Worm (Caenorhabditis elegans) whole organism, midembryonic: Measurements from ENCODE around the gene gop-3.

Experiments
- T22C8.4 ChIP-seq: fragments of 200-800 bp; sonication (Bioruptor generic); IDR thresholded peaks from 2 replicates; pipeline ENCODE4 v1.3.6; 2022; ENCODE audit warnings: missing genetic modification characterization, missing compliant biosample characterization
- cog-1 ChIP-seq: sonication (generic microtip); optimal IDR thresholded peaks from 2 replicates; lab custom pipeline; 2016; ENCODE audit warnings: missing genetic modification characterization, missing compliant biosample characterization
- flt-1 ChIP-seq: fragments of 200-800 bp; sonication (Bioruptor generic); IDR thresholded peaks from 2 replicates; pipeline ENCODE4 v1.3.6; 2022; ENCODE audit warnings: missing genetic modification characterization, missing compliant biosample characterization
- klf-2 ChIP-seq: fragments of 200-800 bp; sonication (Bioruptor generic); conservative IDR thresholded peaks from 2 replicates; pipeline ENCODE4 v1.3.6; 2022; ENCODE audit warnings: missing genetic modification reagents, missing genetic modification characterization, missing compliant biosample characterization
- med-1 ChIP-seq: sonication (generic microtip); optimal IDR thresholded peaks from 2 replicates; lab custom pipeline; 2017; ENCODE audit warnings: missing genetic modification characterization, mild to moderate bottlenecking, missing compliant biosample characterization, antibody characterized with exemption, missing genetic modification reagents; ENCODE audit not compliant: insufficient read depth
- ref-1 ChIP-seq: fragments of 200-800 bp; sonication (Bioruptor generic); conservative IDR thresholded peaks from 2 replicates; pipeline ENCODE4 v1.3.6; 2022; ENCODE audit warnings: missing genetic modification reagents, missing genetic modification characterization, missing compliant biosample characterization
- tab-1 ChIP-seq: fragments of 200-800 bp; sonication (Bioruptor generic); IDR thresholded peaks from 2 replicates; pipeline ENCODE4 v1.3.6; 2022; ENCODE audit warnings: missing genetic modification characterization, missing compliant biosample characterization
- ztf-23 ChIP-seq: fragments of 200-800 bp; sonication (Bioruptor generic); IDR thresholded peaks from 2 replicates; pipeline ENCODE4 v1.3.6; 2022; ENCODE audit warnings: missing genetic modification reagents, missing genetic modification characterization, missing compliant biosample characterization
- ztf-29 ChIP-seq: fragments of 200-800 bp; sonication (Bioruptor generic); IDR thresholded peaks from 2 replicates; pipeline ENCODE4 v1.3.6; 2022; ENCODE audit warnings: missing genetic modification reagents, missing genetic modification characterization, missing compliant biosample characterization

Gene gop-3

ce11 chrIII:5241854-5242253 is 18.6 kb upstream of the gop-3 start:
- TF ChIP-seq ztf-29 = no peak
- no peak for TF ChIP-seq ref-1
- no peak for TF ChIP-seq med-1 (GFP tag; lab: Kevin White, UChicago)
- no peak for TF ChIP-seq tab-1 (GFP tag; lab: Robert Waterston, UW)
- no peak for TF ChIP-seq flt-1 (GFP tag; lab: Robert Waterston, UW)
- no peak for TF ChIP-seq cog-1 (tag; lab: Kevin White, UChicago)
- no peak for TF ChIP-seq klf-2 (GFP tag; lab: Robert Waterston, UW)
- TF ChIP-seq T22C8.4 (GFP tag; lab: Robert Waterston, UW) = no peak
- no peak for TF ChIP-seq ztf-23 (GFP tag; lab: Robert Waterston, UW)

- TF ChIP-seq cog-1 (tag; lab: Kevin White, UChicago) (no peak), klf-2 (GFP tag; lab: Robert Waterston, UW) (no peak), T22C8.4 (GFP tag; lab: Robert Waterston, UW) (no peak), flt-1 (GFP tag; lab: Robert Waterston, UW) (no peak), ztf-29 (no peak), med-1 (GFP tag; lab: Kevin White, UChicago) (no peak), ztf-23 (GFP tag; lab: Robert Waterston, UW) (no peak), ref-1 (no peak), tab-1 (GFP tag; lab: Robert Waterston, UW) (no peak)
These were observed 16.0 kb upstream of the gop-3 start, which contains the start of gene cnd-1 for ce11 chrIII:5244539-5244938. TSS of gene cnd-1 (minus strand) at chrIII:5244639.

- no peak for TF ChIP-seq flt-1 (GFP tag; lab: Robert Waterston, UW)
- no peak for TF ChIP-seq med-1 (GFP tag; lab: Kevin White, UChicago)
- no peak for TF ChIP-seq ztf-29
- TF ChIP-seq tab-1 (GFP tag; lab: Robert Waterston, UW) = no peak
- TF ChIP-seq klf-2 (GFP tag; lab: Robert Waterston, UW) = no peak
- TF ChIP-seq cog-1 (tag; lab: Kevin White, UChicago) = no peak
- no peak for TF ChIP-seq ztf-23 (GFP tag; lab: Robert Waterston, UW)
These were observed 15.4 kb upstream of the gop-3 start for ce11 chrIII:5245067-5245466.

- TF ChIP-seq ztf-29 = no peak
- TF ChIP-seq ztf-23 (GFP tag; lab: Robert Waterston, UW) = no peak
- TF ChIP-seq cog-1 (tag; lab: Kevin White, UChicago) = no peak
- no peak for TF ChIP-seq ref-1
- TF ChIP-seq T22C8.4 (GFP tag; lab: Robert Waterston, UW) = no peak
These were observed 11.8 kb upstream of the gop-3 start for ce11 chrIII:5248706-5249105.

ce11 chrIII:5254108-5254507 is 6.4 kb upstream of the gop-3 start, which contains the start of the genes sumv-1 and gop-1:
TSS of gene sumv-1 (minus strand) at chrIII:5254187.
TSS of gene gop-1 (plus strand) at chrIII:5254438.
- TF ChIP-seq ztf-23 (GFP tag; lab: Robert Waterston, UW) = no peak
- no peak for TF ChIP-seq T22C8.4 (GFP tag; lab: Robert Waterston, UW)
- TF ChIP-seq ref-1 = no peak
- TF ChIP-seq flt-1 (GFP tag; lab: Robert Waterston, UW) = no peak
- no peak for TF ChIP-seq tab-1 (GFP tag; lab: Robert Waterston, UW)
- TF ChIP-seq klf-2 (GFP tag; lab: Robert Waterston, UW) = no peak
- no peak for TF ChIP-seq med-1 (GFP tag; lab: Kevin White, UChicago)
- no peak for TF ChIP-seq cog-1 (tag; lab: Kevin White, UChicago)
- TF ChIP-seq ztf-29 = no peak

ce11 chrIII:5258918-5259317 is 1.6 kb upstream of the gop-3 start, which contains the start of gene gop-2:
TSS of gene gop-2 (plus strand) at chrIII:5259023.
- TF ChIP-seq klf-2 (GFP tag; lab: Robert Waterston, UW) (no peak), med-1 (GFP tag; lab: Kevin White, UChicago) (no peak), flt-1 (GFP tag; lab: Robert Waterston, UW) (no peak), ztf-29 (no peak), T22C8.4 (GFP tag; lab: Robert Waterston, UW) (no peak), tab-1 (GFP tag; lab: Robert Waterston, UW) (no peak), ztf-23 (GFP tag; lab: Robert Waterston, UW) (no peak), ref-1 (no peak), cog-1 (tag; lab: Kevin White, UChicago) (no peak)

ce11 chrIII:5263299-5263993 is 3.0 kb downstream of the gop-3 start, which contains the start of the genes C34E10.9 and hap-1:
TSS of gene C34E10.9 (minus strand) at chrIII:5263399.
TSS of gene hap-1 (plus strand) at chrIII:5263943.
- TF ChIP-seq med-1 (GFP tag; lab: Kevin White, UChicago) (no peak), cog-1 (tag; lab: Kevin White, UChicago) (no peak), flt-1 (GFP tag; lab: Robert Waterston, UW) (no peak), ref-1 (no peak), tab-1 (GFP tag; lab: Robert Waterston, UW) (no peak), T22C8.4 (GFP tag; lab: Robert Waterston, UW) (no peak), ztf-23 (GFP tag; lab: Robert Waterston, UW) (no peak), klf-2 (GFP tag; lab: Robert Waterston, UW) (no peak), ztf-29 (no peak)

- TF ChIP-seq ztf-29 (no peak), ztf-23 (GFP tag; lab: Robert Waterston, UW) (no peak), T22C8.4 (GFP tag; lab: Robert Waterston, UW) (no peak), med-1 (GFP tag; lab: Kevin White, UChicago) (no peak), klf-2 (GFP tag; lab: Robert Waterston, UW) (no peak), flt-1 (GFP tag; lab: Robert Waterston, UW) (no peak), cog-1 (tag; lab: Kevin White, UChicago) (no peak), tab-1 (GFP tag; lab: Robert Waterston, UW) (no peak), ref-1 (no peak)
These were observed 4.3 kb downstream of the gop-3 start, which contains the start of gene gro-1 for ce11 chrIII:5264813-5265212. TSS of gene gro-1 (plus strand) at chrIII:5265113.
